Fruit fly (Drosophila melanogaster): ENCODE data around the gene otu.
A peak's percentile ranks its signal among the peaks of the same experiment; 100 is the strongest.

The otu gene

dm6 chrX:8520517-8520916, 31.2 kb upstream of the otu start:
- no peak for TF ChIP-seq CG9876 (GFP tag; optimal IDR thresholded peaks at IDR 0.05)
- no peak for TF ChIP-seq amos (GFP tag; IDR thresholded peaks at IDR 0.05; ENCODE audit: partially characterized antibody)
- no peak for TF ChIP-seq HLHmδ (GFP tag; optimal IDR thresholded peaks at IDR 0.05)
- peak; percentile 27 for TF ChIP-seq grn (GFP tag; optimal IDR thresholded peaks at IDR 0.05)
- TF ChIP-seq kay (GFP tag; optimal IDR thresholded peaks at IDR 0.05): no peak
- peak; percentile 45 for TF ChIP-seq sd (tag; optimal IDR thresholded peaks at IDR 0.05)
- TF ChIP-seq Med (GFP tag): peak; percentile 31
- no peak for TF ChIP-seq CG9437 (GFP tag; optimal IDR thresholded peaks at IDR 0.05)
- TF ChIP-seq MBD-R2 (GFP tag; IDR thresholded peaks at IDR 0.05): no peak
- TF ChIP-seq pnt (GFP tag; optimal IDR thresholded peaks at IDR 0.05): no peak
- no peak for TF ChIP-seq CG9797 (GFP tag; optimal IDR thresholded peaks at IDR 0.05)
- no peak for TF ChIP-seq peb (GFP tag; IDR thresholded peaks at IDR 0.05)
- no peak for TF ChIP-seq Gsc (GFP tag; IDR thresholded peaks at IDR 0.05)
- no peak for TF ChIP-seq CG8924 (tag; optimal IDR thresholded peaks at IDR 0.05)
- no peak for TF ChIP-seq C15 (GFP tag; IDR thresholded peaks at IDR 0.05)
- no peak for TF ChIP-seq CG13123 (GFP tag; optimal IDR thresholded peaks at IDR 0.05)
- no peak for TF ChIP-seq ERR (GFP tag; optimal IDR thresholded peaks at IDR 0.05)
- no peak for TF ChIP-seq ac (GFP tag; optimal IDR thresholded peaks at IDR 0.05)
- TF ChIP-seq Rx (GFP tag; IDR thresholded peaks at IDR 0.05): no peak
- peak; percentile 14 for TF ChIP-seq CG10543 (GFP tag; optimal IDR thresholded peaks at IDR 0.05)
- no peak for TF ChIP-seq Fer2 (tag; optimal IDR thresholded peaks at IDR 0.05)
- no peak for TF ChIP-seq CG10366 (GFP tag; IDR thresholded peaks at IDR 0.05)
- TF ChIP-seq eve (GFP tag; optimal IDR thresholded peaks at IDR 0.05): no peak
- TF ChIP-seq mld (GFP tag; IDR thresholded peaks at IDR 0.05; ENCODE audit: partially characterized antibody): no peak
- peak; percentile 35 for TF ChIP-seq CG12769 (tag; optimal IDR thresholded peaks at IDR 0.05)
- TF ChIP-seq trh (GFP tag; optimal IDR thresholded peaks at IDR 0.05): no peak
- no peak for TF ChIP-seq CG15269 (tag; optimal IDR thresholded peaks at IDR 0.05)
- no peak for TF ChIP-seq HmgD (GFP tag; optimal IDR thresholded peaks at IDR 0.05)
- TF ChIP-seq CG14710 (tag; optimal IDR thresholded peaks at IDR 0.05): no peak
- TF ChIP-seq CTCF (GFP tag; optimal IDR thresholded peaks at IDR 0.05): no peak
- no peak for TF ChIP-seq tio (GFP tag; optimal IDR thresholded peaks at IDR 0.05)
- TF ChIP-seq CG1233 (GFP tag; optimal IDR thresholded peaks at IDR 0.05): no peak
- no peak for TF ChIP-seq ATbp (GFP tag; optimal IDR thresholded peaks at IDR 0.05)
- peak in 1 of 2 experiments; percentile 3 for TF ChIP-seq crp (GFP tag; optimal IDR thresholded peaks at IDR 0.05)
- peak; percentile 51 for TF ChIP-seq CG13894 (tag; optimal IDR thresholded peaks at IDR 0.05)
- no peak for TF ChIP-seq CG9215 (GFP tag; IDR thresholded peaks at IDR 0.05)
- no peak for TF ChIP-seq CG10321 (GFP tag; IDR thresholded peaks at IDR 0.05)
- TF ChIP-seq Neu2 (GFP tag; optimal IDR thresholded peaks at IDR 0.05; ENCODE audit: borderline replicate concordance): no peak
- no peak for TF ChIP-seq gfzf (GFP tag; optimal IDR thresholded peaks at IDR 0.05)
- TF ChIP-seq CG15601 (tag; optimal IDR thresholded peaks at IDR 0.05): no peak
- no peak for TF ChIP-seq emc (GFP tag; optimal IDR thresholded peaks at IDR 0.05)
- 0 out of 2 replicates have a peak, but pooled peaks have one; percentile 32 for TF ChIP-seq chm (GFP tag; IDR thresholded peaks at IDR 0.05)
- TF ChIP-seq btn (GFP tag; optimal IDR thresholded peaks at IDR 0.05): no peak
- TF ChIP-seq oc (tag; optimal IDR thresholded peaks at IDR 0.05): no peak
- TF ChIP-seq CG10431 (GFP tag; optimal IDR thresholded peaks at IDR 0.05): no peak
- no peak for TF ChIP-seq Hsf (GFP tag; optimal IDR thresholded peaks at IDR 0.05)
- peak in 1 of 2 experiments; percentile 83 for TF ChIP-seq Pdp1 (GFP tag; optimal IDR thresholded peaks at IDR 0.05)
- no peak for TF ChIP-seq tup (GFP tag; optimal IDR thresholded peaks at IDR 0.05)
- no peak for TF ChIP-seq tll (GFP tag; optimal IDR thresholded peaks at IDR 0.05)
- peak; percentile 3 for TF ChIP-seq abd-A (tag; optimal IDR thresholded peaks at IDR 0.05)
- no peak for TF ChIP-seq lilli (GFP tag; optimal IDR thresholded peaks at IDR 0.05)
